Fruit fly (Drosophila melanogaster) Kc167 (cell line): Measurements from ENCODE around the gene Dop1R1.

Experiments
- Myc ChIP-seq: fragments of >200 bp; optimal IDR thresholded peaks from 2 replicates; lab custom pipeline; 2017; ENCODE audit warnings: missing external identifiers
- Sin3A ChIP-seq: fragments of >200 bp; optimal IDR thresholded peaks from 2 replicates; lab custom pipeline; 2018; ENCODE audit warnings: missing external identifiers
- h ChIP-seq: fragments of >200 bp; optimal IDR thresholded peaks from 3 replicates; lab custom pipeline; 2018; ENCODE audit warnings: missing external identifiers
- insv ChIP-seq: fragments of >200 bp; optimal IDR thresholded peaks from 3 replicates; lab custom pipeline; 2018; ENCODE audit warnings: missing external identifiers
- psq ChIP-seq: fragments of >200 bp; optimal IDR thresholded peaks from 2 replicates; lab custom pipeline; 2017; ENCODE audit warnings: missing external identifiers
- ttk ChIP-seq: sonication (Bioruptor generic); optimal IDR thresholded peaks from 2 replicates; lab custom pipeline; 2017; ENCODE audit warnings: missing external identifiers

The Dop1R1 gene

DNA sequence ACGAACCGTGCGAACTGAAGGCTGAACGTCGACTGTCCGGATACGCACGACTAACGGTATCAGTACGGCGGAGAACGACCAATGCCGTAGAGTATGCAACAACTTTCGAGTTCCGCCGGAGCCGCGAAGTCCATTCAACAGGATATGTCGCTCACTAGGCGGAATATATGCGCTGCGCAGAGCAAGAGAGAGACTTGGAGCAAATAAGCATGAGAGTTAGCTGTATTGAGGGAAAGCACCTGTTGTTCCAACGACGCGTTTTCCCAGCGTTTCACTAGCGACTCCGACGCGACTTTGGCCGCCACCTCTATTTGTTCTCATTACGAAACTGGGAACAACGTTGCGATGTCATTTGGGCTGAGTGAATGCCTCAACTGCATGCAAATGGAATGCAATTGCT lies at the start of gene Dop1R1:
Dop1R1 (minus strand) TSS at position 35 of the 400 bp plus-strand sequence.
- TF ChIP-seq psq (no peak), ttk (lab: Kevin White, UChicago) (no peak), Myc (lab: Kevin White, UChicago) (no peak), h (lab: Kevin White, UChicago) (no peak), insv (lab: Kevin White, UChicago) (no peak), Sin3A (lab: Kevin White, UChicago) (no peak)

DNA sequence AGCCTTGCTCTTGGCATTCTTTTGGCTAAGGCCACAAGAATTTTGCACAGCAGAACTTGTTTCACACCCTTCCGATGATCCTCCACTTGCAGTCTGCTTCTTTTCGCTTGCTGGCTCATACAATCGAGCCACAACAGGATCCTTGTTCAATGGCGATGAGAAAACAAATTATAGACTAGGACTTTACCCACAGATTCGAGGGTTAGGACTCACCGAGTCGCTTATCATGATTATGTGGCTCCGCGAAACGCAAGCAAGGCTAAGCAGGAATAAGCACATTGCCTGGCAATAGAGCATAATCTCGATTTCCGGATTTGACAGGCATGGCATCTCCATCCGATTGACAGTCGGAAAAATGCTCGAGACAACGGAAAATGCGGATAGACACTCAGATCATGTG lies 47.5 kb upstream of the Dop1R1 start, which contains the start of the genes CG14839 and CG14841:
CG14839 (plus strand) TSS at position 301 of the 400 bp plus-strand sequence.
CG14841 (minus strand) TSS at position 332 of the 400 bp plus-strand sequence.
- TF ChIP-seq psq, result no peak
- TF ChIP-seq Sin3A (lab: Kevin White, UChicago), result no peak
- no peak for TF ChIP-seq insv (lab: Kevin White, UChicago)
- no peak for TF ChIP-seq ttk (lab: Kevin White, UChicago)
- TF ChIP-seq Myc (lab: Kevin White, UChicago), result no peak

dm6 chr3R:14261113-14261512 lies 46.5 kb upstream of the Dop1R1 start, which contains the start of gene CG14840:
TSS of gene CG14840 (minus strand) at chr3R:14261213.
- TF ChIP-seq insv (lab: Kevin White, UChicago) (no peak), psq (no peak), h (lab: Kevin White, UChicago) (no peak), Sin3A (lab: Kevin White, UChicago) (no peak), ttk (lab: Kevin White, UChicago) (no peak), Myc (lab: Kevin White, UChicago) (no peak)

- TF ChIP-seq h (lab: Kevin White, UChicago) (no peak), psq (no peak), Sin3A (lab: Kevin White, UChicago) (no peak), Myc (lab: Kevin White, UChicago) (no peak), insv (lab: Kevin White, UChicago) (no peak), ttk (lab: Kevin White, UChicago) (no peak)
These were observed 45.2 kb upstream of the Dop1R1 start, which contains the start of gene MetRS-m for dm6 chr3R:14259821-14260220. TSS of gene MetRS-m (minus strand) at chr3R:14259991.

DNA sequence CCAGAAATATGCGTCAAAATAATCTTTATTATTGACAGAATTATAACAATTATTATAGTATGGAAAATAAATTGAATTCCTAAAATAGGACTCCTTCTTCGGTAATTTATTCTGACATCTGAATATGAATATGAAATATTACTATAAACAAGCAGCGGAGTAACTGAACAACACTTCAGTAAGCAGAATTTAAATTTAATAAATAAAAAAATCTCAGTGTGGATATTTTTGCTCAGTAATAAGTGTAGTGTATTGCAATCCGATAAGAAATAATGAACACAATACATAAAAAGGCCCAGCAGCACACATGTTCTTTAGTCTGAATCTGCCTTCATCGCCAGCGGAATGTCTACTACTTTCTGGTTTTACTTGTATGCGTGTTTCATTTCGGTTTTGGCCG lies 41.2 kb upstream of the Dop1R1 start, which contains the start of gene CG43179:
CG43179 (plus strand) TSS at position 301 of the 400 bp plus-strand sequence.
- TF ChIP-seq h (lab: Kevin White, UChicago) (no peak), psq (no peak), ttk (lab: Kevin White, UChicago) (no peak), insv (lab: Kevin White, UChicago) (no peak), Sin3A (lab: Kevin White, UChicago) (no peak)

DNA sequence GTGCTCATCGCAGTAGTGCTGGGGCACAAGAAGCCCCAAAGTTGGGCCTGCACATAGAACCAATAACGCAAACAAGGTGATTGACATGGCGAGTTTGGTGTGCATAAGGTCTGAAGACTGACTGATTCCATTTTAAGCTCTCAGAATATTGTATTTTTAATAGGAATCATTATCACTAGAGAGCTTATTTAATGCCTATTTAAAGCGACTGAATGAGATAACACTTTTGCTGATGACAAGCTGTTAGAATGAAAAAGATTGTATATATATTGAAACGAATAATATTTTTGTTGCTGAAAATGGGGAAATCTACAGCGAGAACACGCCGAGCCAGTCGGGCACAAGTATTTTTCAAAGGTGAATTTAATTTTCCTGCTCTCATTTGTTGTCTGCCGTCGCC lies 30.8 kb upstream of the Dop1R1 start, which contains the start of gene CG9616:
CG9616 (minus strand) TSS at position 101 of the 400 bp plus-strand sequence.
- TF ChIP-seq h (lab: Kevin White, UChicago), result no peak
- no peak for TF ChIP-seq ttk (lab: Kevin White, UChicago)
- TF ChIP-seq psq, result no peak
- no peak for TF ChIP-seq Sin3A (lab: Kevin White, UChicago)
- no peak for TF ChIP-seq Myc (lab: Kevin White, UChicago)
- no peak for TF ChIP-seq insv (lab: Kevin White, UChicago)

- no peak for TF ChIP-seq Sin3A (lab: Kevin White, UChicago)
- TF ChIP-seq insv (lab: Kevin White, UChicago), result no peak
- no peak for TF ChIP-seq psq
- no peak for TF ChIP-seq Myc (lab: Kevin White, UChicago)
- TF ChIP-seq ttk (lab: Kevin White, UChicago), result no peak
- TF ChIP-seq h (lab: Kevin White, UChicago), result no peak
These were observed 30.0 kb upstream of the Dop1R1 start, which contains the start of gene CG43291 for dm6 chr3R:14244577-14244976. TSS of gene CG43291 (minus strand) at chr3R:14244677.

- TF ChIP-seq h (lab: Kevin White, UChicago) (no peak), Myc (lab: Kevin White, UChicago) (no peak), Sin3A (lab: Kevin White, UChicago) (no peak), psq (no peak), insv (lab: Kevin White, UChicago) (no peak), ttk (lab: Kevin White, UChicago) (no peak)
These were observed 14.4 kb upstream of the Dop1R1 start, which contains the start of gene CG9624 for dm6 chr3R:14229045-14229444. TSS of gene CG9624 (minus strand) at chr3R:14229145.

dm6 chr3R:14226662-14227061 lies 12.1 kb upstream of the Dop1R1 start, which contains the start of gene CG9631:
TSS of gene CG9631 (minus strand) at chr3R:14226762.
- no peak for TF ChIP-seq Sin3A (lab: Kevin White, UChicago)
- TF ChIP-seq h (lab: Kevin White, UChicago), result no peak
- no peak for TF ChIP-seq Myc (lab: Kevin White, UChicago)
- TF ChIP-seq ttk (lab: Kevin White, UChicago), result no peak
- TF ChIP-seq psq, result no peak
- no peak for TF ChIP-seq insv (lab: Kevin White, UChicago)

DNA sequence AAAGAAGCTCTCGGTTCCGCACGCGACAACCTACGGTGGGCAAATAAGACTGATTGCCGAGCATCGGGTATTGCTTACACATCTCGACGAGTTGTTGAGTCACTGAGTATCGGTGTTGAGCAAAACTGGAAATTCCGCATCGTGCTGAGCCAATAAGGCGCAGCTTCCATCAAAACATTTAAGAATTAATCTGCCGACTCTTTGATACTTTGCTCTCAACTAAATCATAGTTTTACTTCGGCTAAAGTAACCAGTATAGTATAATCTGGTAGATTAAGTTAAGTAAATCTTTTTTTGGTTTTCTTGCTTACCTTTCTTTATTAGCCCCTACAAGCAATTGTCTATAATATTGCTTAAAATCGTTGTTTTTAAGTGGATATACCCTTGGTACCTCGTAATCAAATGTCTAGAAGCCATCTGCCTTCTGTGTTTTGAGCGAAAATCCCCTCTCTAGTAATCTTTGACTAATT lies 9.5 kb upstream of the Dop1R1 start, which contains the start of gene Sp212:
Sp212 (minus strand) TSS at position 51 of the 470 bp plus-strand sequence.
- TF ChIP-seq Sin3A (lab: Kevin White, UChicago) (no peak), psq (no peak), Myc (lab: Kevin White, UChicago) (no peak), insv (lab: Kevin White, UChicago) (no peak), ttk (lab: Kevin White, UChicago) (no peak), h (lab: Kevin White, UChicago) (no peak)

DNA sequence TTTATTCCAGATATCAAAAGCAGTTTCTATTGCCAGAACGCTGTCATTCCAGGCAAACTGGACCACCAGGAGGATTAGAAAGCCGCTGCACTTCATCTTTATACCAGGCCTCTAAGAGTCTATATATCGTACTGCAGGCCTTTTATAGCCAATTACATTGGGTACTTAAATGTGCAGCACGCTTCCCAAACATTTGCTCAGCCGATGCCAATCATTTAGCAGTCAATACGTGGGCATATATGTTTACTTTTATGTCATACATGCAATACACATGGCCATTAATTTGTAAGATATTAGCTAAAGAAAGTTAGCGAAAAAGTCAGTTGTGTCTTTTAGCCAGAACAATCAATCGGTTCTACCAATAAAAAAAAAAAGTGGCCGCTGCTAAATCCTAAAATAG lies 6.9 kb upstream of the Dop1R1 start, which contains the start of gene CG33109:
CG33109 (minus strand) TSS at position 101 of the 400 bp plus-strand sequence.
- TF ChIP-seq insv (lab: Kevin White, UChicago) (no peak), ttk (lab: Kevin White, UChicago) (no peak), psq (no peak), h (lab: Kevin White, UChicago) (no peak), Myc (lab: Kevin White, UChicago) (no peak), Sin3A (lab: Kevin White, UChicago) (no peak)
